Fruit fly (Drosophila melanogaster) whole organism, embryonic: ENCODE data around the gene Cypl.

Experiments used
- Bgb ChIP-seq: fragments of 200-800 bp; sonication (Bioruptor generic); IDR thresholded peaks from 2 replicates; pipeline ENCODE4 v1.3.6; 2022; ENCODE audit warnings: missing biosample characterization, missing genetic modification characterization; ENCODE audit not compliant: partially characterized antibody
- CG10462 ChIP-seq: fragments of 200-800 bp; sonication (Bioruptor generic); optimal IDR thresholded peaks from 2 replicates; lab custom pipeline; 2016; ENCODE audit warnings: missing biosample characterization, missing genetic modification characterization
- CG12769 ChIP-seq: fragments of 200-800 bp; sonication (Bioruptor generic); optimal IDR thresholded peaks from 2 replicates; lab custom pipeline; 2019; ENCODE audit warnings: missing biosample characterization, mild to moderate bottlenecking, missing genetic modification characterization, moderate library complexity
- CG13624 ChIP-seq: fragments of 200-800 bp; sonication (Bioruptor generic); optimal IDR thresholded peaks from 2 replicates; lab custom pipeline; 2016; ENCODE audit warnings: missing biosample characterization, missing genetic modification characterization
- CG14441 ChIP-seq: fragments of 200-800 bp; sonication (Bioruptor generic); IDR thresholded peaks from 2 replicates; pipeline ENCODE4 v1.3.6; 2022; ENCODE audit warnings: missing biosample characterization, missing genetic modification characterization
- CG14667 ChIP-seq: fragments of 200-800 bp; sonication (Bioruptor generic); IDR thresholded peaks from 2 replicates; pipeline ENCODE4 v1.3.6; 2022; ENCODE audit warnings: missing biosample characterization, missing genetic modification characterization
- CG14965 ChIP-seq: fragments of 200-800 bp; sonication (Bioruptor generic); optimal IDR thresholded peaks from 2 replicates; lab custom pipeline; 2016; ENCODE audit warnings: missing biosample characterization, missing genetic modification characterization, borderline replicate concordance
- CG1529 ChIP-seq: fragments of 200-800 bp; sonication (Bioruptor generic); optimal IDR thresholded peaks from 3 replicates; lab custom pipeline; 2018; ENCODE audit warnings: missing biosample characterization, missing genetic modification characterization
- CG16779 ChIP-seq: fragments of 200-800 bp; sonication (Bioruptor generic); IDR thresholded peaks from 2 replicates; pipeline ENCODE4 v1.3.6; 2022; ENCODE audit warnings: missing biosample characterization, missing genetic modification characterization
- CG16813 ChIP-seq: fragments of 200-800 bp; sonication (Bioruptor generic); IDR thresholded peaks from 3 replicates; pipeline ENCODE4 v1.3.6; 2022; ENCODE audit warnings: missing biosample characterization, missing genetic modification characterization; ENCODE audit not compliant: partially characterized antibody
- CG16815 ChIP-seq: fragments of 200-800 bp; sonication (Bioruptor generic); optimal IDR thresholded peaks from 3 replicates; lab custom pipeline; 2017; ENCODE audit warnings: missing biosample characterization, mild to moderate bottlenecking, missing genetic modification characterization
- CG30431 ChIP-seq: fragments of 200-800 bp; sonication (Bioruptor generic); optimal IDR thresholded peaks from 2 replicates; lab custom pipeline; 2017; ENCODE audit warnings: missing biosample characterization, missing genetic modification characterization
- CG6689 ChIP-seq: fragments of 200-800 bp; sonication (Bioruptor generic); IDR thresholded peaks from 2 replicates; pipeline ENCODE4 v1.3.6; 2022; ENCODE audit warnings: missing biosample characterization, missing genetic modification characterization
- CG6791 ChIP-seq: fragments of 200-800 bp; sonication (Bioruptor generic); IDR thresholded peaks from 3 replicates; pipeline ENCODE4 v1.3.6; 2022; ENCODE audit warnings: missing biosample characterization, missing genetic modification characterization; ENCODE audit not compliant: partially characterized antibody
- CG7963 ChIP-seq: fragments of 200-800 bp; sonication (Bioruptor generic); IDR thresholded peaks from 3 replicates; pipeline ENCODE4 v1.3.6; 2022; ENCODE audit warnings: missing biosample characterization, missing genetic modification characterization; ENCODE audit not compliant: partially characterized antibody
- CG8290 ChIP-seq, 3 experiments: fragments of 200-800 bp; sonication (Bioruptor generic); optimal IDR thresholded peaks; 2 replicates each; lab custom pipeline; 2016 to 2019; ENCODE audit warnings: missing biosample characterization in 3 of 3, missing genetic modification characterization in 3 of 3, mild to moderate bottlenecking in 2 of 3, moderate library complexity in 1 of 3
- CG9437 ChIP-seq: fragments of 200-800 bp; sonication (Bioruptor generic); optimal IDR thresholded peaks from 2 replicates; lab custom pipeline; 2018; ENCODE audit warnings: missing biosample characterization, mild to moderate bottlenecking, missing genetic modification characterization
- CTCF ChIP-seq: fragments of 200-800 bp; sonication (Bioruptor generic); optimal IDR thresholded peaks from 2 replicates; lab custom pipeline; 2017; ENCODE audit warnings: missing biosample characterization, mild to moderate bottlenecking, missing genetic modification characterization, moderate library complexity
- Camta ChIP-seq: fragments of 200-800 bp; sonication (Bioruptor generic); optimal IDR thresholded peaks from 2 replicates; lab custom pipeline; 2016; ENCODE audit warnings: missing biosample characterization, missing genetic modification characterization
- D19A ChIP-seq: fragments of 200-800 bp; optimal IDR thresholded peaks from 3 replicates; lab custom pipeline; 2019; ENCODE audit warnings: missing biosample characterization, mild to moderate bottlenecking, missing genetic modification characterization, moderate library complexity
- D19B ChIP-seq: fragments of 200-800 bp; sonication (Bioruptor generic); optimal IDR thresholded peaks from 2 replicates; lab custom pipeline; 2017; ENCODE audit warnings: missing biosample characterization, mild to moderate bottlenecking, missing genetic modification characterization
- Drgx ChIP-seq: fragments of 200-800 bp; sonication (Bioruptor generic); IDR thresholded peaks from 2 replicates; pipeline ENCODE4 v1.3.6; 2022; ENCODE audit warnings: missing biosample characterization, missing genetic modification characterization
- Ets65A ChIP-seq: fragments of 200-800 bp; sonication (Bioruptor generic); peaks from one replicate; lab custom pipeline; 2016; ENCODE audit warnings: missing biosample characterization, missing genetic modification characterization
- H2.0 ChIP-seq: fragments of 200-800 bp; sonication (Bioruptor generic); IDR thresholded peaks from 2 replicates; pipeline ENCODE4 v1.3.6; 2022; ENCODE audit warnings: missing biosample characterization, missing genetic modification characterization
- HmgD ChIP-seq: fragments of 200-800 bp; sonication (Bioruptor generic); optimal IDR thresholded peaks from 3 replicates; lab custom pipeline; 2016; ENCODE audit warnings: missing biosample characterization, missing genetic modification characterization
- Jarid2 ChIP-seq: fragments of 200-800 bp; sonication (Bioruptor generic); optimal IDR thresholded peaks from 3 replicates; lab custom pipeline; 2017; ENCODE audit warnings: mild to moderate bottlenecking, missing biosample characterization, missing genetic modification reagents, missing genetic modification characterization
- Mes4 ChIP-seq: fragments of 200-800 bp; sonication (Bioruptor generic); optimal IDR thresholded peaks from 2 replicates; lab custom pipeline; 2016; ENCODE audit warnings: missing biosample characterization, missing genetic modification characterization
- Opbp ChIP-seq: fragments of 200-800 bp; sonication (Bioruptor generic); IDR thresholded peaks from 3 replicates; pipeline ENCODE4 v1.3.6; 2022; ENCODE audit warnings: missing biosample characterization, missing genetic modification characterization; ENCODE audit not compliant: partially characterized antibody
- Scr ChIP-seq: fragments of 200-800 bp; sonication (Bioruptor generic); IDR thresholded peaks from 2 replicates; pipeline ENCODE4 v1.3.6; 2022; ENCODE audit warnings: missing biosample characterization, missing genetic modification characterization; ENCODE audit not compliant: partially characterized antibody
- Sry-δ ChIP-seq: fragments of 200-800 bp; sonication (Bioruptor generic); optimal IDR thresholded peaks from 2 replicates; lab custom pipeline; 2016; ENCODE audit warnings: missing biosample characterization, missing genetic modification characterization
- bbx ChIP-seq: fragments of 200-800 bp; sonication (Bioruptor generic); IDR thresholded peaks from 2 replicates; pipeline ENCODE4 v1.3.6; 2022; ENCODE audit warnings: missing biosample characterization, missing genetic modification characterization; ENCODE audit not compliant: partially characterized antibody
- bigmax ChIP-seq: fragments of 200-800 bp; sonication (Bioruptor generic); optimal IDR thresholded peaks from 2 replicates; lab custom pipeline; 2018; ENCODE audit warnings: missing biosample characterization, mild to moderate bottlenecking, missing genetic modification characterization
- croc ChIP-seq: fragments of 200-800 bp; sonication (Bioruptor generic); conservative IDR thresholded peaks from 3 replicates; pipeline ENCODE4 v1.3.6; 2022; ENCODE audit warnings: missing biosample characterization, missing genetic modification characterization
- crp ChIP-seq, 2 experiments: fragments of 200-800 bp; sonication (Bioruptor generic); optimal IDR thresholded peaks; 2 replicates in 1 of 2; 3 replicates in 1 of 2; lab custom pipeline; 2017; ENCODE audit warnings: missing biosample characterization in 2 of 2, missing genetic modification characterization in 2 of 2, mild to moderate bottlenecking in 1 of 2, moderate library complexity in 1 of 2
- lov ChIP-seq, 2 experiments: fragments of 200-800 bp in 1 of 2; fragments of >200 bp in 1 of 2; sonication (Bioruptor generic) in 1 of 2; IDR thresholded peaks in 1 of 2; optimal IDR thresholded peaks in 1 of 2; 2 replicates in 1 of 2; 3 replicates in 1 of 2; pipeline versions ENCODE4 v1.3.6 to Lab custom; 2017 to 2022; ENCODE audit warnings: missing biosample characterization in 1 of 2, missing genetic modification characterization in 1 of 2
- nerfin-2 ChIP-seq: fragments of 200-800 bp; sonication (Bioruptor generic); IDR thresholded peaks from 2 replicates; pipeline ENCODE4 v1.3.6; 2022; ENCODE audit warnings: missing biosample characterization, missing genetic modification characterization; ENCODE audit not compliant: partially characterized antibody
- pan ChIP-seq, 4 experiments: fragments of >200 bp in 3 of 4; fragments of 200-800 bp in 1 of 4; sonication (Bioruptor generic) in 1 of 4; optimal IDR thresholded peaks in 3 of 4; IDR thresholded peaks in 1 of 4; 2 replicates each; pipeline versions ENCODE4 v1.3.6 to Lab custom; 2017 to 2022; ENCODE audit warnings: missing biosample characterization in 2 of 4, missing genetic modification characterization in 2 of 4, mixed read lengths in 1 of 4
- pita ChIP-seq: fragments of 200-800 bp; sonication (Bioruptor generic); optimal IDR thresholded peaks from 2 replicates; lab custom pipeline; 2017; ENCODE audit warnings: missing biosample characterization, mild to moderate bottlenecking, missing genetic modification characterization
- row ChIP-seq: fragments of 200-800 bp; sonication (Bioruptor generic); IDR thresholded peaks from 3 replicates; pipeline ENCODE4 v1.3.6; 2022; ENCODE audit warnings: missing biosample characterization, missing genetic modification characterization
- sens ChIP-seq: fragments of 200-800 bp; sonication (Bioruptor generic); peaks from one replicate; lab custom pipeline; 2016; ENCODE audit warnings: missing biosample characterization, missing genetic modification characterization
- sens-2 ChIP-seq: fragments of 200-800 bp; sonication (Bioruptor generic); IDR thresholded peaks from 2 replicates; pipeline ENCODE4 v1.3.6; 2022; ENCODE audit warnings: missing biosample characterization, missing genetic modification characterization
- slp2 ChIP-seq: fragments of 200-800 bp; sonication (Bioruptor generic); optimal IDR thresholded peaks from 2 replicates; lab custom pipeline; 2016; ENCODE audit warnings: missing biosample characterization, missing genetic modification characterization
- stwl ChIP-seq: fragments of 200-800 bp; sonication (Bioruptor generic); optimal IDR thresholded peaks from 3 replicates; lab custom pipeline; 2018; ENCODE audit warnings: missing biosample characterization, mild to moderate bottlenecking, missing genetic modification characterization, moderate library complexity
- tgo ChIP-seq: fragments of 200-800 bp; sonication (Bioruptor generic); IDR thresholded peaks from 3 replicates; pipeline ENCODE4 v1.3.6; 2022; ENCODE audit warnings: missing biosample characterization, missing genetic modification characterization
- tna ChIP-seq: fragments of 200-800 bp; sonication (Bioruptor generic); IDR thresholded peaks from 2 replicates; pipeline ENCODE4 v1.3.6; 2022; ENCODE audit warnings: missing biosample characterization, missing genetic modification characterization; ENCODE audit not compliant: partially characterized antibody
- vvl ChIP-seq: fragments of 200-800 bp; sonication (Bioruptor generic); IDR thresholded peaks from 2 replicates; pipeline ENCODE4 v1.3.6; 2022; ENCODE audit warnings: missing biosample characterization, missing genetic modification characterization
- zfh1 ChIP-seq: fragments of 200-800 bp; sonication (Bioruptor generic); IDR thresholded peaks from 3 replicates; pipeline ENCODE4 v1.3.6; 2022; ENCODE audit warnings: missing biosample characterization, missing genetic modification characterization

Cypl gene

DNA sequence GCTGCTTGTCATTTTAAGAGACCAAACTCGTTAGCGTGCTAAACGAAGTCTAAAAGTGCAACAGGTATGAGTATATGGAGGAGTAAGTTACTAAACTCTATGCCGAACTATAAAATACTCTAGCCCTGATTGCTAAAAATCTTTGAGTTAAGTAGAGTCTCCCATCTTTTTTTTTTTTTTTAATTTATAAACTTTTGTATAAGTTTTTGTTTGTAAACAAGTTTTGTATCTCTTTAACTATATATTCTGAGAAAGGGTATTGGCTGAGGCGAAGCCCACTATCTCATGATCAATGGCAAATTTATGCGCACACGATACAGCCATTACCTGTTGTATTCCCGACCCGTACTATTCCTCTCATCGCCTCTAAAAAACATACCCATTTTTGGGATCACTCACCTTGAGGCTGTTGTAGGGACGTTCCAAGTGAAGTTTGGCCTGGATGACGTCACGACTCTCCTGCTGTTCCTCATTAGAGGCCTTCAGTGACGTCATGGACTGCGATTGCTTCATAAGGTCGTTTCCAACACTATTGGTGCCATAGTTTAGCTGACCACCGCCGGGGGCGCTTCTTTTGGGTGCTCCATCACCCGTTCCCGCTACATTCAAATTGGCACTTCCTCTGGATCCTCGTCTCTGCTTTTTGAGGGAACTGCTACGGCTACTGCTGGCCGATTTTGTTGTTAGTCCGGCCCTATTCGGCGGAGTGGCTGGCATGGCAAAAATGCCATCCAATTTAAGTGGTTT lies 35.0 kb downstream of the Cypl start:
- 0 out of 3 replicates have a peak, but pooled peaks have one; percentile 38 for TF ChIP-seq zfh1 (GFP tag; lab: Robert Waterston, UW)
- peak; percentile 39 for TF ChIP-seq Ets65A (GFP tag; lab: Kevin White, UChicago)
- TF ChIP-seq CG16813 (GFP tag; lab: Robert Waterston, UW): peak; percentile 42; the same call in 2 of the 3 replicates
- TF ChIP-seq CG8290 (GFP tag; optimal IDR thresholded peaks at IDR 0.05; lab: Kevin White, UChicago): peak; percentile 0
- TF ChIP-seq CG8290 (tag; optimal IDR thresholded peaks at IDR 0.05; lab: Kevin White, UChicago): no peak
- TF ChIP-seq nerfin-2 (GFP tag; lab: Robert Waterston, UW): peak; percentile 41
- no peak for TF ChIP-seq D19B (GFP tag; lab: Kevin White, UChicago)
- no peak for TF ChIP-seq bigmax
- TF ChIP-seq CTCF (GFP tag; lab: Kevin White, UChicago): peak; percentile 77
- 0 out of 2 replicates have a peak, but pooled peaks have one; percentile 11 for TF ChIP-seq Scr (GFP tag; lab: Robert Waterston, UW)
- TF ChIP-seq CG30431: no peak
- TF ChIP-seq Opbp (GFP tag; lab: Robert Waterston, UW): peak; percentile 51; the same call in 1 of the 3 replicates
- TF ChIP-seq stwl: peak; percentile 97
- 0 out of 3 replicates have a peak, but pooled peaks have one; percentile 9 for TF ChIP-seq row (GFP tag; lab: Robert Waterston, UW)
- TF ChIP-seq lov (optimal IDR thresholded peaks at IDR 0.05; lab: Kevin White, UChicago): no peak
- no peak for TF ChIP-seq lov (GFP tag; IDR thresholded peaks at IDR 0.05; lab: Robert Waterston, UW)
- no peak for TF ChIP-seq CG16779 (GFP tag; lab: Robert Waterston, UW)
- TF ChIP-seq CG6791: peak; percentile 63; the same call in 2 of the 3 replicates
- TF ChIP-seq sens-2 (GFP tag; lab: Robert Waterston, UW): no peak
- no peak for TF ChIP-seq Bgb (GFP tag; lab: Robert Waterston, UW)
- no peak for TF ChIP-seq sens (GFP tag; lab: Kevin White, UChicago)
- no peak for TF ChIP-seq CG1529
- no peak for TF ChIP-seq crp (GFP tag; optimal IDR thresholded peaks at IDR 0.05; lab: Kevin White, UChicago)
- TF ChIP-seq D19A (tag; lab: Kevin White, UChicago): peak; percentile 40
- no peak for TF ChIP-seq H2.0 (GFP tag; lab: Robert Waterston, UW)
- TF ChIP-seq Drgx (GFP tag; lab: Robert Waterston, UW): peak; percentile 55
- no peak for TF ChIP-seq CG10462
- no peak for TF ChIP-seq croc (GFP tag; lab: Robert Waterston, UW)
- no peak for TF ChIP-seq CG9437 (GFP tag; lab: Kevin White, UChicago)
- peak; percentile 46 for TF ChIP-seq CG14965
- no peak for TF ChIP-seq Jarid2 (GFP tag; lab: Kevin White, UChicago)
- TF ChIP-seq CG14441: no peak
- TF ChIP-seq pan (optimal IDR thresholded peaks at IDR 0.05; lab: Kevin White, UChicago): no peak
- TF ChIP-seq pan (GFP tag; optimal IDR thresholded peaks at IDR 0.05 in 1 of 2, IDR thresholded peaks at IDR 0.05 in 1 of 2): no peak
- TF ChIP-seq bbx (GFP tag; lab: Robert Waterston, UW): 0 out of 2 replicates have a peak, but pooled peaks have one; percentile 28

DNA sequence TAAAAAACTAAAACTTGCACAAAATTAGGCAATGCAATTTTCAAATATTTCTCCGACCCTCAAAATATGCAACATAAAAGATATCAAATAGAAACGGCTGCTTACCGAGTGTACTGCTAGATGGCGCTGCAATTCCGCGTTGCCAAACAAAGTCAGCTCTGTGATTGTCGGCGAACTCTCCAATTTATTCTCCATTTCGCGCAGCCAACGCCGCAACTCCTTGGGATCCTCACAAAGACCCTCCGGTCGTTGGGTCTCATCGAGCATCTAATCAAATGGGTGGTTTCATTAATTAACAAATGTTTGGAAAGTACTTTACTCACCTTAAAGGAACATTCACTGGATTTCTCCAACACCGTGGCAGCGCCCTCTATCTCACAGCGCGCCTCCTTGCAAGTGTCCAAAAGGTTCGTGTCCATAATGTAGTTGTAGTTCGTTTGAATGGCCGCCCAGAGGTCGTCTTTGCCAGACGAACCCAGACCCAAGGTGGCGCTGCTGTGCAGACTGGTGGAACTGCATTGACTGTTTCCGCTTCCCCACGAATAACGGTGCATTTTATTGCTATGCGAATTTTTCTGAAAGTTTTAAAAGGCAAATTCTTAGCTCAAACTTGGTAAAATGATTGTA lies 36.8 kb downstream of the Cypl start:
- TF ChIP-seq Sry-δ (GFP tag; lab: Kevin White, UChicago) (peak; percentile 51), CG6689 (GFP tag; lab: Robert Waterston, UW) (peak; percentile 41; the same call in 1 of the 2 replicates), vvl (GFP tag; lab: Robert Waterston, UW) (peak; percentile 71), Camta (GFP tag; lab: Kevin White, UChicago) (peak; percentile 63), CG16815 (GFP tag; lab: Kevin White, UChicago) (peak; percentile 76), CG12769 (peak; percentile 68), tna (GFP tag; lab: Robert Waterston, UW) (0 out of 2 replicates have a peak, but pooled peaks have one; percentile 7), tgo (GFP tag; lab: Robert Waterston, UW) (peak; percentile 75), Mes4 (peak; percentile 77), HmgD (GFP tag; lab: Kevin White, UChicago) (peak; percentile 96), CG13624 (peak; percentile 88), CG7963 (GFP tag; lab: Robert Waterston, UW) (no peak), pita (GFP tag; lab: Kevin White, UChicago) (peak; percentile 91), CG14667 (GFP tag; lab: Robert Waterston, UW) (peak; percentile 63), nerfin-2 (GFP tag; lab: Robert Waterston, UW) (no peak), slp2 (GFP tag; lab: Kevin White, UChicago) (peak; percentile 82)
